Worm (Caenorhabditis elegans): ENCODE data around the gene wee-1.1.

The wee-1.1 gene

DNA sequence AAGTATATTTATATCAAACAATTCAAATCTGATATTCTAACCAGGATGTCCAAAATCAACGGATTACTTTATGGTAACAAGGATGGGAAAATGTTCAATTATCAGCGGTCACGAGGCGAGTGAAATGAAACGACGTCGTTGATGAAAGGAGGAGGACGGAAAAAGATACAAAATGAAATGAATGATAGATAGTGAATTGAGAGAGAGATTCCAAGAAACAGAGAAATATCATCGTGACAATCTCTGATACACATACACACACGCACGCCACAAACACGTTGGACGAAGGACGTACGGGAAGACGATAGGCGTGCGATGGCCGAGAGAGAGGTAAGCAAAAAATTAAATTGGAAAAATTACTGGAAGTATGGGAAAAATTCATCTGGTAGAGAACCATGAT lies 17.7 kb upstream of the wee-1.1 start (continued):
- TF ChIP-seq ama-1 (optimal IDR thresholded peaks at IDR 0.05) = peak; percentile 84
- no peak for TF ChIP-seq ama-1 (GFP tag; optimal IDR thresholded peaks at IDR 0.05)
- no peak for TF ChIP-seq unc-130 (GFP tag; optimal IDR thresholded peaks at IDR 0.05)
- TF ChIP-seq ztf-6 (GFP tag; IDR thresholded peaks at IDR 0.05) = no peak
- no peak for TF ChIP-seq athp-1 (tag; optimal IDR thresholded peaks at IDR 0.05)
- no peak for TF ChIP-seq hrde-1 (tag; optimal IDR thresholded peaks at IDR 0.05; ENCODE audit: borderline replicate concordance)
- TF ChIP-seq ztf-18 (tag; optimal IDR thresholded peaks at IDR 0.05) = no peak
- no peak for TF ChIP-seq Y79H2A.3 (GFP tag; conservative IDR thresholded peaks at IDR 0.05)
- no peak for TF ChIP-seq sptf-2 (GFP tag; optimal IDR thresholded peaks at IDR 0.05)
- TF ChIP-seq Y53G8AR.9 (GFP tag; conservative IDR thresholded peaks at IDR 0.05) = 0 out of 2 replicates have a peak, but pooled peaks have one; percentile 23

ce11 chrII:9600022-9600722 lies 16.8 kb upstream of the wee-1.1 start:
- peak; percentile 34 for TF ChIP-seq nhr-80 (tag; optimal IDR thresholded peaks at IDR 0.05)
- TF ChIP-seq ztf-6 (GFP tag; IDR thresholded peaks at IDR 0.05) = no peak
- TF ChIP-seq egl-44 (GFP tag; IDR thresholded peaks at IDR 0.05) = no peak

ce11 chrII:9597516-9598047 lies 14.2 kb upstream of the wee-1.1 start, which contains the start of gene mrpl-53:
Gene mrpl-53 (plus strand): TSS chrII:9597622.
- TF ChIP-seq madf-3 (GFP tag; IDR thresholded peaks at IDR 0.05) = 0 out of 2 replicates have a peak, but pooled peaks have one; percentile 29
- TF ChIP-seq K11D2.4 (GFP tag; IDR thresholded peaks at IDR 0.05) = 0 out of 2 replicates have a peak, but pooled peaks have one; percentile 27
- peak; percentile 55 for TF ChIP-seq repo-1 (tag; optimal IDR thresholded peaks at IDR 0.05)
- peak; percentile 71; the same call in 1 of the 2 replicates for TF ChIP-seq nfyb-1 (GFP tag; IDR thresholded peaks at IDR 0.05)
- no peak for TF ChIP-seq lsl-1 (GFP tag; optimal IDR thresholded peaks at IDR 0.05)
- peak in 1 of 3 experiments; percentile 44 for TF ChIP-seq lin-35 (GFP tag; optimal IDR thresholded peaks at IDR 0.05)
- TF ChIP-seq ceh-27 (GFP tag; optimal IDR thresholded peaks at IDR 0.05) = no peak
- TF ChIP-seq lin-26 (GFP tag; IDR thresholded peaks at IDR 0.05) = no peak
- TF ChIP-seq nfya-1 (tag; optimal IDR thresholded peaks at IDR 0.05; ENCODE audit: borderline replicate concordance, insufficient read depth) = no peak
- TF ChIP-seq athp-1 (tag; optimal IDR thresholded peaks at IDR 0.05) = peak; percentile 6
- TF ChIP-seq madf-6 (GFP tag; IDR thresholded peaks at IDR 0.05) = 0 out of 2 replicates have a peak, but pooled peaks have one; percentile 43
- TF ChIP-seq ZK185.1 (tag; optimal IDR thresholded peaks at IDR 0.05; ENCODE audit: poor library complexity, severe bottlenecking) = peak; percentile 15
- TF ChIP-seq attf-3 (GFP tag; conservative IDR thresholded peaks at IDR 0.05) = 0 out of 2 replicates have a peak, but pooled peaks have one; percentile 9
- TF ChIP-seq cebp-1 (GFP tag; IDR thresholded peaks at IDR 0.05) = no peak; the same call in 1 of the 2 replicates
- TF ChIP-seq cebp-1 (tag; optimal IDR thresholded peaks at IDR 0.05) = peak; percentile 19

- TF ChIP-seq efl-1 (GFP tag; optimal IDR thresholded peaks at IDR 0.05) = no peak
- no peak for TF ChIP-seq F49E8.2 (tag; optimal IDR thresholded peaks at IDR 0.05; ENCODE audit: insufficient read depth)
- TF ChIP-seq ztf-26 (tag; optimal IDR thresholded peaks at IDR 0.05) = no peak
- no peak for TF ChIP-seq aptf-2 (GFP tag; conservative IDR thresholded peaks at IDR 0.05)
- no peak for TF ChIP-seq hmg-20 (GFP tag; IDR thresholded peaks at IDR 0.05)
- no peak for TF ChIP-seq dox-1 (GFP tag; IDR thresholded peaks at IDR 0.05)
- TF ChIP-seq K11D2.4 (GFP tag; IDR thresholded peaks at IDR 0.05) = no peak
- no peak for TF ChIP-seq F57C9.4 (tag; optimal IDR thresholded peaks at IDR 0.05)
- no peak for TF ChIP-seq bed-2 (GFP tag; IDR thresholded peaks at IDR 0.05)
- no peak for TF ChIP-seq mes-4 (tag; optimal IDR thresholded peaks at IDR 0.05)
- no peak for TF ChIP-seq let-607 (tag; optimal IDR thresholded peaks at IDR 0.05)
- no peak for TF ChIP-seq lag-1 (GFP tag; IDR thresholded peaks at IDR 0.05)
- TF ChIP-seq lin-54 (GFP tag; optimal IDR thresholded peaks at IDR 0.05) = no peak
- TF ChIP-seq hmg-1.2 (GFP tag; IDR thresholded peaks at IDR 0.05) = no peak
- TF ChIP-seq zfh-2 (GFP tag; conservative IDR thresholded peaks at IDR 0.05) = no peak
- no peak for TF ChIP-seq ets-4 (GFP tag; optimal IDR thresholded peaks at IDR 0.05)
These were observed 13.0 kb upstream of the wee-1.1 start, which contains the start of gene E02H1.6 for ce11 chrII:9596401-9596800. Gene E02H1.6 (plus strand): TSS chrII:9596701.
